Fruit fly (Drosophila melanogaster) whole organism, adult: ENCODE measurements around the gene Sf3a1.

Experiments used
- CG11617 ChIP-seq: fragments of 200-800 bp; sonication (Bioruptor generic); optimal IDR thresholded peaks from 2 replicates; lab custom pipeline; 2017; ENCODE audit warnings: mild to moderate bottlenecking, missing biosample characterization, missing genetic modification reagents, missing genetic modification characterization
- CG1620 ChIP-seq: fragments of 200-800 bp; sonication (Bioruptor generic); optimal IDR thresholded peaks from 2 replicates; lab custom pipeline; 2016; ENCODE audit warnings: missing biosample characterization, missing genetic modification characterization
- CG33017 ChIP-seq: fragments of 200-800 bp; sonication (Bioruptor generic); optimal IDR thresholded peaks from 2 replicates; lab custom pipeline; 2018; ENCODE audit warnings: missing biosample characterization, mild to moderate bottlenecking, missing genetic modification characterization, moderate library complexity
- CG7101 ChIP-seq: fragments of 200-800 bp; sonication (Bioruptor generic); optimal IDR thresholded peaks from 2 replicates; lab custom pipeline; 2018; ENCODE audit warnings: missing biosample characterization, mild to moderate bottlenecking, missing genetic modification characterization, moderate library complexity
- Mnt ChIP-seq: fragments of 200-800 bp; sonication (Bioruptor generic); optimal IDR thresholded peaks from 2 replicates; lab custom pipeline; 2016; ENCODE audit warnings: missing biosample characterization, mild to moderate bottlenecking, missing genetic modification characterization
- cic ChIP-seq: fragments of 200-800 bp; sonication (Bioruptor generic); optimal IDR thresholded peaks from 2 replicates; lab custom pipeline; 2017; ENCODE audit warnings: missing biosample characterization, mild to moderate bottlenecking, missing genetic modification characterization, moderate library complexity
- cnc ChIP-seq, 2 experiments: fragments of >200 bp; optimal IDR thresholded peaks; 2 replicates each; lab custom pipeline; 2017
- kay ChIP-seq: fragments of 200-800 bp; sonication (Bioruptor generic); peaks from one replicate; lab custom pipeline; 2016; ENCODE audit warnings: missing biosample characterization, missing genetic modification characterization, borderline replicate concordance
- ovo ChIP-seq: fragments of 200-800 bp; sonication (Bioruptor generic); optimal IDR thresholded peaks from 2 replicates; lab custom pipeline; 2016; ENCODE audit warnings: missing biosample characterization, missing genetic modification characterization
- pad ChIP-seq: fragments of 200-800 bp; sonication (Bioruptor generic); optimal IDR thresholded peaks from 3 replicates; lab custom pipeline; 2017; ENCODE audit warnings: missing biosample characterization, missing genetic modification characterization, mild to moderate bottlenecking, moderate library complexity, missing genetic modification reagents
- tj ChIP-seq: fragments of 200-800 bp; sonication (Bioruptor generic); optimal IDR thresholded peaks from 3 replicates; lab custom pipeline; 2017; ENCODE audit warnings: missing biosample characterization, mild to moderate bottlenecking, missing genetic modification characterization, moderate library complexity
- toe ChIP-seq: fragments of 200-800 bp; sonication (Bioruptor generic); optimal IDR thresholded peaks from 2 replicates; lab custom pipeline; 2016; ENCODE audit warnings: missing biosample characterization, missing genetic modification characterization

DNA sequence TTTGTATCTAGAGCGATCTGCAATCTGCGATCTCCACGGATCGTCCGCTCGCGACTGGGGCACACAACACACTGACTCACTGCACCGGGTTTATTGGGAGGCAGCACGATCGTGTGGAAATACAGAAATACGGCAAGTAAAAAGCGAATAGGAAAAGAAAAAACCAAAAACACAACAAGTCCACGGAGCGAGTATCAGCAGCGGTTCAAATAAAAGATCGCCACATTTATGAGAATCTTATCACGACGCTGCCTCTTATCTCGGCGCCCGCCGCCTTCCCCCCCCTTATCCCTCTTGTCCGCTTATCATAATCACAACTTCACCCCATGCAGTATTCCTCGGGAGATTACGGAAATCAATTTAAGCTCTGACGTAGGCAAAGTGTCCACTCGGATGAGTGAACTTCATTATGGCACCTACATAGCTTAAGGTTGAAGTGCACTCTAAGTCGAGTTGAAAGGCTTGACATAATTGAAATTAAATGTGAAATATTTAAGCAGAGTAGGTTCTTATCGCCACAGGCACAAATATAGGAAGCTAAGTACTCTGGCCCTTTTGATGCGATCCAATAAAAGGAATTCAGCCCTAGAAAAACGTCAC, 19.9 kb downstream of the Sf3a1 start, which contains the start of gene AhcyL2:
- TF ChIP-seq tj = no peak
- peak; percentile 74 for TF ChIP-seq cic (GFP tag; lab: Kevin White, UChicago)
- no peak for TF ChIP-seq CG7101
- no peak for TF ChIP-seq toe (GFP tag; lab: Kevin White, UChicago)
- no peak for TF ChIP-seq CG11617 (GFP tag; lab: Kevin White, UChicago)
- TF ChIP-seq ovo (GFP tag; lab: Kevin White, UChicago) = no peak
- no peak for TF ChIP-seq CG1620 (GFP tag; lab: Kevin White, UChicago)
- no peak for TF ChIP-seq cnc (optimal IDR thresholded peaks at IDR 0.05; lab: Kevin White, UChicago)
- peak; percentile 23 for TF ChIP-seq CG33017 (tag; lab: Kevin White, UChicago)
- TF ChIP-seq Mnt = no peak
- no peak for TF ChIP-seq pad (GFP tag; lab: Kevin White, UChicago)
- peak; percentile 78 for TF ChIP-seq kay (GFP tag; lab: Kevin White, UChicago)
